Worm (Caenorhabditis elegans) whole organism, young adult: Measurements from ENCODE around the gene F42A10.5.

Experiments used
- B0019.2 ChIP-seq: fragments of 200-800 bp; sonication (Bioruptor generic); conservative IDR thresholded peaks from 2 replicates; pipeline ENCODE4 v1.3.6; 2022; ENCODE audit warnings: missing genetic modification reagents, missing genetic modification characterization, missing compliant biosample characterization
- B0261.1 ChIP-seq: sonication (generic microtip); optimal IDR thresholded peaks from 2 replicates; lab custom pipeline; 2016; ENCODE audit warnings: mild to moderate bottlenecking, missing genetic modification characterization, moderate library complexity, missing compliant biosample characterization
- F33H1.4 ChIP-seq: fragments of 200-800 bp; sonication (Bioruptor generic); IDR thresholded peaks from 2 replicates; pipeline ENCODE4 v1.3.6; 2022; ENCODE audit warnings: missing genetic modification reagents, missing genetic modification characterization, missing compliant biosample characterization
- F39B2.1 ChIP-seq: fragments of 200-800 bp; sonication (Bioruptor generic); IDR thresholded peaks from 2 replicates; pipeline ENCODE4 v1.3.6; 2022; ENCODE audit warnings: missing genetic modification reagents, missing genetic modification characterization, missing compliant biosample characterization
- T07F8.4 ChIP-seq: sonication (generic microtip); optimal IDR thresholded peaks from 2 replicates; lab custom pipeline; 2016; ENCODE audit warnings: mild to moderate bottlenecking, missing genetic modification characterization, moderate library complexity, missing compliant biosample characterization
- Y53G8AR.9 ChIP-seq: fragments of 200-800 bp; sonication (Bioruptor generic); conservative IDR thresholded peaks from 2 replicates; pipeline ENCODE4 v1.3.6; 2022; ENCODE audit warnings: missing genetic modification reagents, missing genetic modification characterization, missing compliant biosample characterization
- ZK185.1 ChIP-seq: sonication (generic microtip); optimal IDR thresholded peaks from 2 replicates; lab custom pipeline; 2016; ENCODE audit warnings: mild to moderate bottlenecking, missing genetic modification characterization, missing compliant biosample characterization; ENCODE audit not compliant: poor library complexity, severe bottlenecking
- ama-1 ChIP-seq, 3 experiments: fragments of 150-350 bp in 1 of 3; sonication (generic microtip) in 2 of 3; optimal IDR thresholded peaks; 2 replicates each; lab custom pipeline; 2014 to 2018; ENCODE audit warnings: missing biosample characterization in 2 of 3, missing genetic modification characterization in 2 of 3, missing genetic modification reagents in 2 of 3
- atf-7 ChIP-seq: sonication (generic microtip); optimal IDR thresholded peaks from 2 replicates; lab custom pipeline; 2017; ENCODE audit warnings: mild to moderate bottlenecking, missing genetic modification characterization, missing compliant biosample characterization
- bed-1 ChIP-seq: fragments of 200-800 bp; sonication (Bioruptor generic); IDR thresholded peaks from 2 replicates; pipeline ENCODE4 v1.3.6; 2022; ENCODE audit warnings: missing genetic modification reagents, missing genetic modification characterization, missing compliant biosample characterization
- ccch-3 ChIP-seq: fragments of 200-800 bp; sonication (Bioruptor generic); optimal IDR thresholded peaks from 2 replicates; lab custom pipeline; 2018; ENCODE audit warnings: mild to moderate bottlenecking, missing genetic modification characterization, missing compliant biosample characterization
- cebp-2 ChIP-seq: fragments of 200-800 bp; sonication (Bioruptor generic); IDR thresholded peaks from 2 replicates; pipeline ENCODE4 v1.3.6; 2022; ENCODE audit warnings: missing genetic modification characterization, missing compliant biosample characterization
- ceh-100 ChIP-seq: fragments of 200-800 bp; sonication (Bioruptor generic); IDR thresholded peaks from 2 replicates; pipeline ENCODE4 v1.3.6; 2022; ENCODE audit warnings: missing genetic modification reagents, missing genetic modification characterization, missing compliant biosample characterization
- ceh-79 ChIP-seq: sonication (generic microtip); optimal IDR thresholded peaks from 2 replicates; lab custom pipeline; 2017; ENCODE audit warnings: mild to moderate bottlenecking, missing genetic modification characterization, missing compliant biosample characterization
- chd-7 ChIP-seq: sonication (generic microtip); optimal IDR thresholded peaks from 2 replicates; lab custom pipeline; 2016; ENCODE audit warnings: mild to moderate bottlenecking, missing genetic modification characterization, moderate library complexity, missing compliant biosample characterization
- die-1 ChIP-seq: sonication (generic microtip); optimal IDR thresholded peaks from 2 replicates; lab custom pipeline; 2016; ENCODE audit warnings: missing genotype, mild to moderate bottlenecking, missing genetic modification characterization, missing compliant biosample characterization
- dpl-1 ChIP-seq: fragments of 150-350 bp; optimal IDR thresholded peaks from 2 replicates; lab custom pipeline; 2014; ENCODE audit warnings: missing biosample characterization, missing genetic modification reagents, missing genetic modification characterization
- efl-1 ChIP-seq: fragments of 150-350 bp; optimal IDR thresholded peaks from 2 replicates; lab custom pipeline; 2014; ENCODE audit warnings: missing biosample characterization, missing genetic modification reagents, missing genetic modification characterization
- ets-4 ChIP-seq: fragments of 200-800 bp; sonication (Bioruptor generic); optimal IDR thresholded peaks from 2 replicates; lab custom pipeline; 2018; ENCODE audit warnings: mild to moderate bottlenecking, missing genetic modification characterization, missing compliant biosample characterization
- hmg-1.2 ChIP-seq: fragments of 200-800 bp; sonication (Bioruptor generic); IDR thresholded peaks from 2 replicates; pipeline ENCODE4 v1.3.6; 2022; ENCODE audit warnings: missing genetic modification reagents, missing genetic modification characterization, missing compliant biosample characterization
- hrde-1 ChIP-seq: sonication (generic microtip); optimal IDR thresholded peaks from 2 replicates; lab custom pipeline; 2016; ENCODE audit warnings: missing genetic modification characterization, mild to moderate bottlenecking, missing compliant biosample characterization, moderate library complexity, missing genotype, missing genetic modification reagents, borderline replicate concordance
- lag-1 ChIP-seq: fragments of 200-800 bp; sonication (Bioruptor generic); IDR thresholded peaks from 2 replicates; pipeline ENCODE4 v1.3.6; 2022; ENCODE audit warnings: missing genetic modification reagents, missing genetic modification characterization, missing compliant biosample characterization
- lsl-1 ChIP-seq: fragments of 200-800 bp; sonication (Bioruptor generic); optimal IDR thresholded peaks from 2 replicates; lab custom pipeline; 2018; ENCODE audit warnings: mild to moderate bottlenecking, missing genetic modification characterization, moderate library complexity, missing compliant biosample characterization
- lsy-27 ChIP-seq: sonication (generic microtip); optimal IDR thresholded peaks from 2 replicates; lab custom pipeline; 2017; ENCODE audit warnings: missing genetic modification characterization, mild to moderate bottlenecking, missing compliant biosample characterization, antibody characterized with exemption, missing genotype, borderline replicate concordance; ENCODE audit not compliant: insufficient read depth
- madf-6 ChIP-seq: fragments of 200-800 bp; sonication (Bioruptor generic); IDR thresholded peaks from 2 replicates; pipeline ENCODE4 v1.3.6; 2022; ENCODE audit warnings: missing genetic modification reagents, missing genetic modification characterization, missing compliant biosample characterization
- madf-8 ChIP-seq: fragments of 200-800 bp; sonication (Bioruptor generic); conservative IDR thresholded peaks from 2 replicates; pipeline ENCODE4 v1.3.6; 2022; ENCODE audit warnings: missing genetic modification reagents, missing genetic modification characterization, missing compliant biosample characterization
- nhr-80 ChIP-seq: sonication (generic microtip); optimal IDR thresholded peaks from 2 replicates; lab custom pipeline; 2016; ENCODE audit warnings: missing genetic modification characterization, missing compliant biosample characterization
- pbrm-1 ChIP-seq: fragments of 200-800 bp; sonication (Bioruptor generic); IDR thresholded peaks from 2 replicates; pipeline ENCODE4 v1.3.6; 2022; ENCODE audit warnings: missing genetic modification reagents, missing genetic modification characterization, missing compliant biosample characterization
- rec-8 ChIP-seq, 2 experiments: sonication (generic microtip); optimal IDR thresholded peaks; 2 replicates each; lab custom pipeline; 2016; ENCODE audit warnings: mild to moderate bottlenecking in 2 of 2, missing genetic modification characterization in 2 of 2, missing genetic modification reagents in 2 of 2, missing genotype in 2 of 2, missing biosample characterization in 1 of 2, missing compliant biosample characterization in 1 of 2, moderate library complexity in 1 of 2
- repo-1 ChIP-seq: sonication (generic microtip); optimal IDR thresholded peaks from 2 replicates; lab custom pipeline; 2017; ENCODE audit warnings: mild to moderate bottlenecking, missing genetic modification characterization, missing compliant biosample characterization
- snpc-1.3 ChIP-seq: sonication (generic microtip); optimal IDR thresholded peaks from 2 replicates; lab custom pipeline; 2017; ENCODE audit warnings: missing genetic modification characterization, mild to moderate bottlenecking, missing compliant biosample characterization, antibody characterized with exemption, moderate library complexity, missing genotype, missing genetic modification reagents; ENCODE audit not compliant: insufficient read depth
- snpc-3.4 ChIP-seq: sonication (generic microtip); optimal IDR thresholded peaks from 2 replicates; lab custom pipeline; 2017; ENCODE audit warnings: missing genetic modification characterization, mild to moderate bottlenecking, missing compliant biosample characterization, antibody characterized with exemption, moderate library complexity, missing genotype, missing genetic modification reagents
- snpc-4 ChIP-seq, 5 experiments: fragments of 150-350 bp in 1 of 5; sonication (generic microtip) in 4 of 5; optimal IDR thresholded peaks; 2 replicates each; lab custom pipeline; 2014 to 2018; ENCODE audit warnings: missing genetic modification characterization in 5 of 5, missing biosample characterization in 3 of 5, antibody characterized with exemption in 2 of 5, mild to moderate bottlenecking in 2 of 5, missing compliant biosample characterization in 2 of 5, missing genotype in 2 of 5, moderate library complexity in 2 of 5, missing genetic modification reagents in 1 of 5
- sptf-2 ChIP-seq: fragments of 200-800 bp; sonication (Bioruptor generic); optimal IDR thresholded peaks from 2 replicates; lab custom pipeline; 2018; ENCODE audit warnings: mild to moderate bottlenecking, missing genetic modification characterization, missing compliant biosample characterization
- xnd-1 ChIP-seq: sonication (generic microtip); optimal IDR thresholded peaks from 2 replicates; lab custom pipeline; 2016; ENCODE audit warnings: missing genotype, missing genetic modification reagents, missing genetic modification characterization, missing compliant biosample characterization
- ztf-18 ChIP-seq: sonication (generic microtip); optimal IDR thresholded peaks from 2 replicates; lab custom pipeline; 2016; ENCODE audit warnings: missing genotype, mild to moderate bottlenecking, missing genetic modification characterization, missing compliant biosample characterization
- ztf-3 ChIP-seq: fragments of 200-800 bp; sonication (Bioruptor generic); optimal IDR thresholded peaks from 2 replicates; lab custom pipeline; 2018; ENCODE audit warnings: mild to moderate bottlenecking, missing genetic modification characterization, missing compliant biosample characterization

Gene F42A10.5

ce11 chrIII:6216833-6217466 lies 43.7 kb upstream of the F42A10.5 start, which contains the start of gene hot-4:
Gene hot-4 (plus strand): TSS chrIII:6217416.
- TF ChIP-seq ama-1 (optimal IDR thresholded peaks at IDR 0.05; lab: Kevin White, UChicago) = no peak
- no peak for TF ChIP-seq ama-1 (GFP tag; optimal IDR thresholded peaks at IDR 0.05; lab: Kevin White, UChicago)
- no peak for TF ChIP-seq B0019.2 (GFP tag; lab: Robert Waterston, UW)
- no peak for TF ChIP-seq ceh-79 (tag; lab: Kevin White, UChicago)
- TF ChIP-seq cebp-2 = no peak
- peak; percentile 31; the same call in 1 of the 2 replicates for TF ChIP-seq madf-8
- TF ChIP-seq T07F8.4 (tag; lab: Kevin White, UChicago) = no peak
- peak; percentile 66 for TF ChIP-seq efl-1
- peak; percentile 18; the same call in 1 of the 2 replicates for TF ChIP-seq F33H1.4 (GFP tag; lab: Robert Waterston, UW)
- no peak for TF ChIP-seq lsl-1 (GFP tag; lab: Kevin White, UChicago)
- TF ChIP-seq madf-6 (GFP tag; lab: Robert Waterston, UW) = peak; percentile 84
- peak; percentile 19 for TF ChIP-seq dpl-1 (GFP tag; lab: Kevin White, UChicago)
- TF ChIP-seq F39B2.1 (GFP tag; lab: Robert Waterston, UW) = no peak
- no peak for TF ChIP-seq ZK185.1 (tag; lab: Kevin White, UChicago)
- TF ChIP-seq B0261.1 (tag; lab: Kevin White, UChicago) = no peak
- TF ChIP-seq die-1 = no peak
- TF ChIP-seq hrde-1 (tag; lab: Kevin White, UChicago) = no peak

ce11 chrIII:6215943-6216342 lies 42.7 kb upstream of the F42A10.5 start:
- TF ChIP-seq repo-1 (tag; lab: Kevin White, UChicago) (no peak), lsy-27 (tag; lab: Kevin White, UChicago) (no peak)

- TF ChIP-seq rec-8 (tag; optimal IDR thresholded peaks at IDR 0.05; lab: Kevin White, UChicago) (no peak), B0261.1 (tag; lab: Kevin White, UChicago) (no peak), ztf-18 (no peak)
These were observed 42.2 kb upstream of the F42A10.5 start, which contains the start of gene C23G10.11 for ce11 chrIII:6215476-6215875. Gene C23G10.11 (minus strand): TSS chrIII:6215576.

- TF ChIP-seq Y53G8AR.9 (GFP tag; lab: Robert Waterston, UW) (no peak), ztf-18 (no peak), ztf-3 (no peak), sptf-2 (GFP tag; lab: Kevin White, UChicago) (no peak), nhr-80 (tag; lab: Kevin White, UChicago) (no peak), ccch-3 (no peak), bed-1 (GFP tag; lab: Robert Waterston, UW) (no peak), ets-4 (GFP tag; lab: Kevin White, UChicago) (no peak), lag-1 (no peak)
- TF ChIP-seq, all 124 proteins: peak for 0
These were observed 40.6 kb upstream of the F42A10.5 start, which contains the start of gene C23G10.10 for ce11 chrIII:6213915-6214314. Gene C23G10.10 (minus strand): TSS chrIII:6214015.

- TF ChIP-seq ets-4 (GFP tag; lab: Kevin White, UChicago) (no peak), pbrm-1 (GFP tag; lab: Robert Waterston, UW) (no peak), repo-1 (tag; lab: Kevin White, UChicago) (peak; percentile 21), xnd-1 (tag; lab: Kevin White, UChicago) (peak; percentile 51), chd-7 (tag; lab: Kevin White, UChicago) (peak; percentile 32), B0019.2 (GFP tag; lab: Robert Waterston, UW) (no peak), snpc-1.3 (tag; lab: Kevin White, UChicago) (peak; percentile 71), atf-7 (tag; lab: Kevin White, UChicago) (no peak), rec-8 (tag; optimal IDR thresholded peaks at IDR 0.05; lab: Kevin White, UChicago) (peak in 1 of 2 experiments; percentile 27), snpc-4 (GFP tag; optimal IDR thresholded peaks at IDR 0.05; lab: Kevin White, UChicago) (peak; percentile 90), snpc-4 (tag; optimal IDR thresholded peaks at IDR 0.05; lab: Kevin White, UChicago) (peak; percentile 85 to 93 (median 90)), hmg-1.2 (GFP tag; lab: Robert Waterston, UW) (peak; percentile 86), snpc-3.4 (peak; percentile 69), ceh-100 (no peak), Y53G8AR.9 (GFP tag; lab: Robert Waterston, UW) (no peak; the same call in 1 of the 2 replicates)
These were observed 37.0 kb upstream of the F42A10.5 start for ce11 chrIII:6210215-6210822.
